Worm (Caenorhabditis elegans) whole organism, early embryonic: Measurements from ENCODE around the gene ubc-21.

ENCODE experiments used
- ama-1 ChIP-seq: fragments of 150-350 bp; optimal IDR thresholded peaks from 2 replicates; lab custom pipeline; 2014
- ceh-36 ChIP-seq: sonication (generic microtip); optimal IDR thresholded peaks from 2 replicates; lab custom pipeline; 2016; ENCODE audit warnings: missing genetic modification characterization, inconsistent platforms, missing compliant biosample characterization
- ets-7 ChIP-seq: sonication (generic microtip); optimal IDR thresholded peaks from 2 replicates; lab custom pipeline; 2016; ENCODE audit warnings: missing genotype, missing genetic modification characterization, missing compliant biosample characterization
- flt-1 ChIP-seq: fragments of 200-800 bp; sonication (Bioruptor generic); IDR thresholded peaks from 2 replicates; pipeline ENCODE4 v1.3.6; 2022; ENCODE audit warnings: missing genetic modification characterization, missing compliant biosample characterization
- hmbx-1 ChIP-seq: sonication (generic microtip); optimal IDR thresholded peaks from 2 replicates; lab custom pipeline; 2016; ENCODE audit warnings: mild to moderate bottlenecking, missing genetic modification characterization, missing compliant biosample characterization

DNA sequence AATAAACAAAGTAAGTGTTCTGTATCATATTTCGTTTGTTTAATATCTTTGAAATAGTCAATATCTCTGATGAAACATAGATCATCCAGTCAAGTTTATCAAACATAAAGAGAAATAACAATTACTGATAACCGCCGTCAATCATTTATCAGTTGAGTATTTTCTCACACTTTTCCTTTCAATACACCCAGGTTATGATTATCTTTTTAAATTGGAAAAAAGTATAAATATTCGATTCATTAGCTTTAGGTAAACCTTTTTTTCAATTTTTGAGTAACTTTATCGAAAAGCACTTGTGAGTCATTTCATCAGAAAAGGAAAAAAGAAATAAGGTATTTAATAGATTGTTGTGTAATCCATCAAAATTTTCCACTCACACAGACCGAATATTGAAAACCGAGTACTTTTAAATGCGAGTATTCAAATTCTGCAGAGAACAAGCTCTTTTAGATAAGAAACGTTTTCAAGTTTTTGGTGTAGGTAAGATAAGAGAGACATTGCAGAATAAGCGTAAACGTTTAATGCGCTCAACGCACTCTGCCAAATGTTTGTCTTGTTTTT, 22.0 kb downstream of the ubc-21 start:
- TF ChIP-seq flt-1 (no peak), ama-1 (lab: Kevin White, UChicago) (no peak), ets-7 (no peak), hmbx-1 (tag; lab: Kevin White, UChicago) (no peak), ceh-36 (tag; lab: Kevin White, UChicago) (no peak)
